Fruit fly (Drosophila melanogaster) whole organism, embryonic: ENCODE measurements around the gene CG43088.

Experiments used
- Atf3 ChIP-seq: fragments of 200-800 bp; sonication (Bioruptor generic); optimal IDR thresholded peaks from 3 replicates; lab custom pipeline; 2016; ENCODE audit warnings: missing biosample characterization, missing genetic modification characterization
- Atf6 ChIP-seq: fragments of 200-800 bp; sonication (Bioruptor generic); IDR thresholded peaks from 2 replicates; pipeline ENCODE4 v1.3.6; 2022; ENCODE audit warnings: missing biosample characterization, missing genetic modification characterization
- Bdp1 ChIP-seq: fragments of 200-800 bp; sonication (Bioruptor generic); optimal IDR thresholded peaks from 3 replicates; lab custom pipeline; 2016; ENCODE audit warnings: missing biosample characterization, missing genetic modification characterization
- CG12236 ChIP-seq: fragments of 200-800 bp; sonication (Bioruptor generic); optimal IDR thresholded peaks from 2 replicates; lab custom pipeline; 2016; ENCODE audit warnings: missing biosample characterization, missing genetic modification characterization
- CG1233 ChIP-seq: fragments of 200-800 bp; sonication (Bioruptor generic); optimal IDR thresholded peaks from 4 replicates; lab custom pipeline; 2018; ENCODE audit warnings: missing biosample characterization, mild to moderate bottlenecking, missing genetic modification characterization
- CG12769 ChIP-seq: fragments of 200-800 bp; sonication (Bioruptor generic); optimal IDR thresholded peaks from 2 replicates; lab custom pipeline; 2019; ENCODE audit warnings: missing biosample characterization, mild to moderate bottlenecking, missing genetic modification characterization, moderate library complexity
- CG13123 ChIP-seq: fragments of 200-800 bp; sonication (Bioruptor generic); optimal IDR thresholded peaks from 2 replicates; lab custom pipeline; 2016; ENCODE audit warnings: missing biosample characterization, missing genetic modification characterization
- CG15011 ChIP-seq: fragments of 200-800 bp; sonication (Bioruptor generic); optimal IDR thresholded peaks from 3 replicates; lab custom pipeline; 2018; ENCODE audit warnings: missing biosample characterization, mild to moderate bottlenecking, missing genetic modification characterization
- CG15073 ChIP-seq: fragments of 200-800 bp; sonication (Bioruptor generic); optimal IDR thresholded peaks from 2 replicates; lab custom pipeline; 2016; ENCODE audit warnings: missing biosample characterization, missing genetic modification characterization
- CG17829 ChIP-seq: fragments of 200-800 bp; optimal IDR thresholded peaks from 2 replicates; lab custom pipeline; 2019; ENCODE audit warnings: missing biosample characterization, mild to moderate bottlenecking, missing genetic modification characterization, moderate library complexity
- CG18011 ChIP-seq: fragments of 200-800 bp; sonication (Bioruptor generic); optimal IDR thresholded peaks from 2 replicates; lab custom pipeline; 2017; ENCODE audit warnings: missing biosample characterization, missing genetic modification characterization, mild to moderate bottlenecking, moderate library complexity, missing genotype
- CG2129 ChIP-seq: fragments of 200-800 bp; sonication (Bioruptor generic); IDR thresholded peaks from 2 replicates; pipeline ENCODE4 v1.3.6; 2022; ENCODE audit warnings: missing biosample characterization, missing genetic modification characterization; ENCODE audit not compliant: partially characterized antibody
- CG31388 ChIP-seq: fragments of 200-800 bp; sonication (Bioruptor generic); optimal IDR thresholded peaks from 2 replicates; lab custom pipeline; 2016; ENCODE audit warnings: missing biosample characterization, missing genetic modification characterization
- CG32532 ChIP-seq: fragments of 200-800 bp; sonication (Bioruptor generic); IDR thresholded peaks from 2 replicates; pipeline ENCODE4 v1.3.6; 2022; ENCODE audit warnings: missing biosample characterization, missing genetic modification characterization
- CG34422 ChIP-seq: fragments of 200-800 bp; sonication (Bioruptor generic); IDR thresholded peaks from 3 replicates; pipeline ENCODE4 v1.3.6; 2022; ENCODE audit warnings: missing biosample characterization, missing genetic modification characterization
- CG4424 ChIP-seq: fragments of 200-800 bp; sonication (Bioruptor generic); optimal IDR thresholded peaks from 3 replicates; lab custom pipeline; 2016; ENCODE audit warnings: missing biosample characterization, missing genetic modification characterization
- CG6254 ChIP-seq: fragments of 200-800 bp; sonication (Bioruptor generic); optimal IDR thresholded peaks from 3 replicates; lab custom pipeline; 2017; ENCODE audit warnings: mild to moderate bottlenecking, missing biosample characterization, missing genetic modification reagents, missing genetic modification characterization
- CG8089 ChIP-seq: fragments of 200-800 bp; sonication (Bioruptor generic); optimal IDR thresholded peaks from 3 replicates; lab custom pipeline; 2016; ENCODE audit warnings: missing biosample characterization, missing genetic modification characterization
- CG8944 ChIP-seq: fragments of 200-800 bp; sonication (Bioruptor generic); optimal IDR thresholded peaks from 3 replicates; lab custom pipeline; 2016; ENCODE audit warnings: missing biosample characterization, missing genetic modification characterization
- CG9437 ChIP-seq: fragments of 200-800 bp; sonication (Bioruptor generic); optimal IDR thresholded peaks from 2 replicates; lab custom pipeline; 2018; ENCODE audit warnings: missing biosample characterization, mild to moderate bottlenecking, missing genetic modification characterization
- CG9727 ChIP-seq: fragments of 200-800 bp; sonication (Bioruptor generic); optimal IDR thresholded peaks from 3 replicates; lab custom pipeline; 2017; ENCODE audit warnings: missing biosample characterization, mild to moderate bottlenecking, missing genetic modification characterization
- CHES-1-like ChIP-seq: fragments of 200-800 bp; sonication (Bioruptor generic); optimal IDR thresholded peaks from 2 replicates; lab custom pipeline; 2016; ENCODE audit warnings: missing biosample characterization, missing genetic modification characterization
- Fer3 ChIP-seq: fragments of 200-800 bp; sonication (Bioruptor generic); optimal IDR thresholded peaks from 2 replicates; lab custom pipeline; 2018; ENCODE audit warnings: missing biosample characterization, mild to moderate bottlenecking, missing genetic modification characterization, moderate library complexity
- HLH4C ChIP-seq: fragments of 200-800 bp; sonication (Bioruptor generic); IDR thresholded peaks from 3 replicates; pipeline ENCODE4 v1.3.6; 2022; ENCODE audit warnings: missing biosample characterization, missing genetic modification characterization; ENCODE audit not compliant: partially characterized antibody
- MBD-R2 ChIP-seq: fragments of 200-800 bp; sonication (Bioruptor generic); IDR thresholded peaks from 2 replicates; pipeline ENCODE4 v1.3.6; 2022; ENCODE audit warnings: missing biosample characterization, missing genetic modification characterization
- Nf-YA ChIP-seq: fragments of 200-800 bp; sonication (Bioruptor generic); IDR thresholded peaks from 2 replicates; pipeline ENCODE4 v1.3.6; 2022; ENCODE audit warnings: missing biosample characterization, missing genetic modification characterization
- PHDP ChIP-seq: fragments of 200-800 bp; sonication (Bioruptor generic); optimal IDR thresholded peaks from 3 replicates; lab custom pipeline; 2018; ENCODE audit warnings: missing biosample characterization, mild to moderate bottlenecking, missing genetic modification characterization, moderate library complexity
- Pdp1 ChIP-seq, 2 experiments: fragments of 200-800 bp; sonication (Bioruptor generic); optimal IDR thresholded peaks; 3 replicates each; lab custom pipeline; 2016; ENCODE audit warnings: missing biosample characterization in 2 of 2, missing genetic modification characterization in 2 of 2, mild to moderate bottlenecking in 1 of 2, moderate library complexity in 1 of 2
- Ptx1 ChIP-seq: fragments of 200-800 bp; sonication (Bioruptor generic); IDR thresholded peaks from 2 replicates; pipeline ENCODE4 v1.3.6; 2022; ENCODE audit warnings: missing biosample characterization, missing genetic modification characterization
- Side ChIP-seq: fragments of 200-800 bp; sonication (Bioruptor generic); optimal IDR thresholded peaks from 2 replicates; lab custom pipeline; 2016; ENCODE audit warnings: missing biosample characterization, missing genetic modification characterization
- Stat92E ChIP-seq, 3 experiments: fragments of >200 bp in 2 of 3; fragments of 200-800 bp in 1 of 3; sonication (Bioruptor generic) in 1 of 3; optimal IDR thresholded peaks; 2 replicates each; lab custom pipeline; 2017 to 2019; ENCODE audit warnings: missing biosample characterization in 3 of 3, missing genetic modification characterization in 3 of 3, mild to moderate bottlenecking in 1 of 3, moderate library complexity in 1 of 3
- ap ChIP-seq: fragments of 200-800 bp; sonication (Bioruptor generic); IDR thresholded peaks from 2 replicates; pipeline ENCODE4 v1.3.6; 2022; ENCODE audit warnings: missing biosample characterization, missing genetic modification characterization
- ase ChIP-seq: fragments of 200-800 bp; sonication (Bioruptor generic); IDR thresholded peaks from 3 replicates; pipeline ENCODE4 v1.3.6; 2022; ENCODE audit warnings: missing biosample characterization, missing genetic modification characterization
- bab2 ChIP-seq: fragments of 200-800 bp; sonication (Bioruptor generic); optimal IDR thresholded peaks from 2 replicates; lab custom pipeline; 2016; ENCODE audit warnings: missing biosample characterization, missing genetic modification characterization
- ci ChIP-seq: fragments of 200-800 bp; sonication (Bioruptor generic); IDR thresholded peaks from 3 replicates; pipeline ENCODE4 v1.3.6; 2022; ENCODE audit warnings: missing biosample characterization, missing genetic modification characterization
- disco-r ChIP-seq: fragments of 200-800 bp; sonication (Bioruptor generic); optimal IDR thresholded peaks from 2 replicates; lab custom pipeline; 2016; ENCODE audit warnings: missing biosample characterization, missing genetic modification characterization
- fd3F ChIP-seq: fragments of 200-800 bp; sonication (Bioruptor generic); optimal IDR thresholded peaks from 2 replicates; lab custom pipeline; 2018; ENCODE audit warnings: missing biosample characterization, mild to moderate bottlenecking, missing genetic modification characterization, moderate library complexity
- gsb-n ChIP-seq: fragments of 200-800 bp; sonication (Bioruptor generic); optimal IDR thresholded peaks from 3 replicates; lab custom pipeline; 2018; ENCODE audit warnings: missing biosample characterization, mild to moderate bottlenecking, missing genetic modification characterization
- ham ChIP-seq: fragments of 200-800 bp; sonication (Bioruptor generic); IDR thresholded peaks from 2 replicates; pipeline ENCODE4 v1.3.6; 2022; ENCODE audit warnings: missing biosample characterization, missing genetic modification characterization
- insv ChIP-seq, 2 experiments: fragments of 200-800 bp; sonication (Bioruptor generic); optimal IDR thresholded peaks; 3 replicates each; lab custom pipeline; 2016 to 2018; ENCODE audit warnings: missing biosample characterization in 2 of 2, missing genetic modification characterization in 2 of 2
- ken ChIP-seq: fragments of 200-800 bp; sonication (Bioruptor generic); IDR thresholded peaks from 3 replicates; pipeline ENCODE4 v1.3.6; 2022; ENCODE audit warnings: missing biosample characterization, missing genetic modification characterization
- lab ChIP-seq: fragments of 200-800 bp; sonication (Bioruptor generic); optimal IDR thresholded peaks from 3 replicates; lab custom pipeline; 2017; ENCODE audit warnings: missing biosample characterization, missing genetic modification characterization, mild to moderate bottlenecking, moderate library complexity, missing genetic modification reagents
- lbe ChIP-seq: fragments of 200-800 bp; sonication (Bioruptor generic); optimal IDR thresholded peaks from 2 replicates; lab custom pipeline; 2016; ENCODE audit warnings: missing biosample characterization, mild to moderate bottlenecking, missing genetic modification characterization
- row ChIP-seq: fragments of 200-800 bp; sonication (Bioruptor generic); IDR thresholded peaks from 3 replicates; pipeline ENCODE4 v1.3.6; 2022; ENCODE audit warnings: missing biosample characterization, missing genetic modification characterization
- sug ChIP-seq: fragments of 200-800 bp; optimal IDR thresholded peaks from 2 replicates; lab custom pipeline; 2019; ENCODE audit warnings: missing biosample characterization, mild to moderate bottlenecking, missing genetic modification characterization, moderate library complexity
- unc-4 ChIP-seq: fragments of 200-800 bp; sonication (Bioruptor generic); IDR thresholded peaks from 2 replicates; pipeline ENCODE4 v1.3.6; 2022; ENCODE audit warnings: missing biosample characterization, missing genetic modification characterization; ENCODE audit not compliant: partially characterized antibody
- z ChIP-seq: fragments of 200-800 bp; sonication (Bioruptor generic); IDR thresholded peaks from 3 replicates; pipeline ENCODE4 v1.3.6; 2022; ENCODE audit warnings: missing biosample characterization, missing genetic modification characterization
- zfh2 ChIP-seq: fragments of 200-800 bp; sonication (Bioruptor generic); optimal IDR thresholded peaks from 2 replicates; lab custom pipeline; 2016; ENCODE audit warnings: missing biosample characterization, missing genetic modification characterization

The CG43088 gene

DNA sequence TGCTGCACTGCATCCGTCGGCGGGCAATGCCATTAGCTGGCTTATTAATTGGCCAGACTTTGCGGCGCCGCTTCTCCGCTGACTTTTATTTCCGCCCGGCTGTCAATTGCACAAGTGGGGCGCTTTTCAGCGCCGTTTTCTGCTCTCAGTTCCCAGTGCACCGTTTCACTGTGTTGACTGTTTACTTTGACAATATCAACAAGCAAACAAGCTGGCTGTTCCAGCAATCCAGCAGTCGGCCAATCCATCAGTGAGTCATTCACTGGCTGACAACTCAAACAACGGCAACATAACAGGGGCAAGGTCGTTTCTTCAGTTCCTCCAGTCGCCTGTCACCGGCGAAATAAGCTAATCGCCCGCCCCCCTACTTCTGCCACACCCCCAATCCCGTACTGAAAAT lies 15.1 kb downstream of the CG43088 start (continued):
- TF ChIP-seq CG15011 (GFP tag; lab: Kevin White, UChicago) (peak; percentile 81), CG13123 (GFP tag; lab: Kevin White, UChicago) (peak; percentile 79), Ptx1 (peak; percentile 45; the same call in 1 of the 2 replicates), Side (peak; percentile 67), unc-4 (GFP tag; lab: Robert Waterston, UW) (no peak), CG17829 (peak; percentile 56), CHES-1-like (GFP tag; lab: Kevin White, UChicago) (peak; percentile 69), Pdp1 (GFP tag; optimal IDR thresholded peaks at IDR 0.05; lab: Kevin White, UChicago) (peak; percentile 53 to 69), Stat92E (GFP tag; optimal IDR thresholded peaks at IDR 0.05; lab: Kevin White, UChicago) (no peak), MBD-R2 (GFP tag; lab: Robert Waterston, UW) (peak; percentile 24; the same call in 1 of the 2 replicates), CG32532 (peak; percentile 29; the same call in 1 of the 2 replicates), PHDP (tag; lab: Kevin White, UChicago) (peak; percentile 82), CG8089 (GFP tag; lab: Kevin White, UChicago) (peak; percentile 82), insv (GFP tag; optimal IDR thresholded peaks at IDR 0.05; lab: Kevin White, UChicago) (peak in 1 of 2 experiments; percentile 18), lab (peak; percentile 94), CG12236 (GFP tag; lab: Kevin White, UChicago) (peak; percentile 82), ase (GFP tag; lab: Robert Waterston, UW) (peak; percentile 78; the same call in 2 of the 3 replicates), CG31388 (GFP tag; lab: Kevin White, UChicago) (peak; percentile 28), CG12769 (tag; lab: Kevin White, UChicago) (peak; percentile 68), CG9437 (no peak), CG2129 (no peak), Atf3 (GFP tag; lab: Kevin White, UChicago) (peak; percentile 73), HLH4C (GFP tag; lab: Robert Waterston, UW) (no peak), disco-r (peak; percentile 37), CG15073 (GFP tag; lab: Kevin White, UChicago) (no peak), z (GFP tag; lab: Robert Waterston, UW) (0 out of 3 replicates have a peak, but pooled peaks have one; percentile 58), Nf-YA (GFP tag; lab: Robert Waterston, UW) (peak; percentile 86), row (GFP tag; lab: Robert Waterston, UW) (0 out of 3 replicates have a peak, but pooled peaks have one; percentile 15), Bdp1 (peak; percentile 67), CG8944 (GFP tag; lab: Kevin White, UChicago) (peak; percentile 68), Atf6 (peak; percentile 78), gsb-n (peak; percentile 79), ham (GFP tag; lab: Robert Waterston, UW) (no peak), lbe (GFP tag; lab: Kevin White, UChicago) (peak; percentile 24), ci (peak; percentile 94), ap (GFP tag; lab: Robert Waterston, UW) (peak; percentile 78), CG1233 (peak; percentile 87), bab2 (GFP tag; lab: Kevin White, UChicago) (peak; percentile 83), ken (peak; percentile 62; the same call in 2 of the 3 replicates), CG18011 (GFP tag; lab: Kevin White, UChicago) (peak; percentile 6), CG34422 (GFP tag; lab: Robert Waterston, UW) (peak; percentile 61; the same call in 2 of the 3 replicates), CG4424 (GFP tag; lab: Kevin White, UChicago) (peak; percentile 67), Fer3 (tag; lab: Kevin White, UChicago) (peak; percentile 77), zfh2 (GFP tag; lab: Kevin White, UChicago) (no peak), sug (tag; lab: Kevin White, UChicago) (peak; percentile 45), fd3F (peak; percentile 65), CG9727 (GFP tag; lab: Kevin White, UChicago) (peak; percentile 76), CG6254 (GFP tag; lab: Kevin White, UChicago) (peak; percentile 76)
